Worm (Caenorhabditis elegans) whole organism, early embryonic: ENCODE data around the gene T21E8.4.

Source experiments
- B0310.2 ChIP-seq: sonication (generic microtip); optimal IDR thresholded peaks from 2 replicates; lab custom pipeline; 2016; ENCODE audit warnings: mild to moderate bottlenecking, missing genetic modification characterization, missing compliant biosample characterization
- F13C5.2 ChIP-seq: sonication (generic microtip); optimal IDR thresholded peaks from 2 replicates; lab custom pipeline; 2017; ENCODE audit warnings: mild to moderate bottlenecking, missing genetic modification characterization, inconsistent platforms, missing compliant biosample characterization
- aly-1 ChIP-seq: sonication (generic microtip); optimal IDR thresholded peaks from 2 replicates; lab custom pipeline; 2016; ENCODE audit warnings: missing genetic modification characterization, missing compliant biosample characterization
- ama-1 ChIP-seq: fragments of 150-350 bp; optimal IDR thresholded peaks from 2 replicates; lab custom pipeline; 2014
- ceh-13 ChIP-seq: fragments of 200-800 bp; sonication (Bioruptor generic); optimal IDR thresholded peaks from 2 replicates; lab custom pipeline; 2018; ENCODE audit warnings: mild to moderate bottlenecking, missing genetic modification characterization, missing compliant biosample characterization
- ceh-36 ChIP-seq: sonication (generic microtip); optimal IDR thresholded peaks from 2 replicates; lab custom pipeline; 2016; ENCODE audit warnings: missing genetic modification characterization, inconsistent platforms, missing compliant biosample characterization
- ets-7 ChIP-seq: sonication (generic microtip); optimal IDR thresholded peaks from 2 replicates; lab custom pipeline; 2016; ENCODE audit warnings: missing genotype, missing genetic modification characterization, missing compliant biosample characterization
- flt-1 ChIP-seq: fragments of 200-800 bp; sonication (Bioruptor generic); IDR thresholded peaks from 2 replicates; pipeline ENCODE4 v1.3.6; 2022; ENCODE audit warnings: missing genetic modification characterization, missing compliant biosample characterization
- hmbx-1 ChIP-seq: sonication (generic microtip); optimal IDR thresholded peaks from 2 replicates; lab custom pipeline; 2016; ENCODE audit warnings: mild to moderate bottlenecking, missing genetic modification characterization, missing compliant biosample characterization
- hmg-4 ChIP-seq: fragments of 200-800 bp; sonication (Bioruptor generic); optimal IDR thresholded peaks from 2 replicates; lab custom pipeline; 2018; ENCODE audit warnings: mild to moderate bottlenecking, missing genetic modification characterization, missing compliant biosample characterization
- hnd-1 ChIP-seq: sonication (generic microtip); optimal IDR thresholded peaks from 2 replicates; lab custom pipeline; 2016; ENCODE audit warnings: missing genetic modification characterization, missing compliant biosample characterization
- pes-1 ChIP-seq: fragments of 200-800 bp; sonication (Bioruptor generic); IDR thresholded peaks from 2 replicates; pipeline ENCODE4 v1.3.6; 2022; ENCODE audit warnings: missing genetic modification reagents, missing genetic modification characterization, missing compliant biosample characterization
- scrt-1 ChIP-seq: fragments of 200-800 bp; sonication (Bioruptor generic); IDR thresholded peaks from 2 replicates; pipeline ENCODE4 v1.3.6; 2022; ENCODE audit warnings: missing genetic modification characterization, missing compliant biosample characterization
- sea-1 ChIP-seq: fragments of 200-800 bp; sonication (Bioruptor generic); conservative IDR thresholded peaks from 2 replicates; pipeline ENCODE4 v1.3.6; 2022; ENCODE audit warnings: missing genetic modification characterization, missing compliant biosample characterization
- tbx-11 ChIP-seq: fragments of 200-800 bp; sonication (Bioruptor generic); IDR thresholded peaks from 2 replicates; pipeline ENCODE4 v1.3.6; 2022; ENCODE audit warnings: missing genetic modification characterization, missing compliant biosample characterization
- tbx-37 ChIP-seq: fragments of 200-800 bp; sonication (Bioruptor generic); conservative IDR thresholded peaks from 2 replicates; pipeline ENCODE4 v1.3.6; 2022; ENCODE audit warnings: missing genetic modification reagents, missing genetic modification characterization, missing compliant biosample characterization
- tra-4 ChIP-seq: sonication (generic microtip); optimal IDR thresholded peaks from 2 replicates; lab custom pipeline; 2017; ENCODE audit warnings: missing genetic modification characterization, missing compliant biosample characterization

The T21E8.4 gene

DNA sequence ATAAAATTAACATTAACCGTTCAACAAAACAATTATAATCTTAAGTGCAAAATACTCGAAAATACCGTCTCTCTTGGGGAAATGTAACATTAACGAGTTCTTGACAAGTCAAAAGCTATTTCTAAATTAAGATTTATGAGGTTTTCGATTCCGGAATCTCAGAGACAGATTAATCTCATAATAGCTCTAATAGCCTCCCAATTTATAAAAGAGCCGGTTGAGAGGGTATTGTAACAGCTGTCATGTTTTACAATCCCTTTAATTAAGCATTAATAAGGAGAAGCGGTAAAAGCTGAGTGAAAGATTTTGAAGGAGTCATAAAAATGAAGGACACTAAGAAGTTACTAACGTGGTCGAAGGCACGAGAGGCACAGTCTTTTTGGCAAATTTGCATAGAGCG is 28.9 kb upstream of the T21E8.4 start:
- no peak for TF ChIP-seq tbx-11 (GFP tag; lab: Robert Waterston, UW)
- no peak for TF ChIP-seq pes-1 (GFP tag; lab: Robert Waterston, UW)
- no peak for TF ChIP-seq scrt-1 (GFP tag; lab: Robert Waterston, UW)
- no peak for TF ChIP-seq hmbx-1 (tag; lab: Kevin White, UChicago)
- TF ChIP-seq flt-1 (GFP tag; lab: Robert Waterston, UW) = no peak
- no peak for TF ChIP-seq F13C5.2
- no peak for TF ChIP-seq ceh-36 (tag; lab: Kevin White, UChicago)
- TF ChIP-seq sea-1 (GFP tag; lab: Robert Waterston, UW) = no peak
- TF ChIP-seq hmg-4 = no peak
- no peak for TF ChIP-seq B0310.2 (tag; lab: Kevin White, UChicago)
- no peak for TF ChIP-seq tra-4 (tag; lab: Kevin White, UChicago)
- TF ChIP-seq ama-1 (lab: Kevin White, UChicago) = no peak
- no peak for TF ChIP-seq hnd-1 (tag; lab: Kevin White, UChicago)
- TF ChIP-seq ets-7 (tag; lab: Kevin White, UChicago) = no peak
- no peak for TF ChIP-seq aly-1 (tag; lab: Kevin White, UChicago)
- no peak for TF ChIP-seq ceh-13 (GFP tag; lab: Kevin White, UChicago)
- no peak for TF ChIP-seq tbx-37 (GFP tag; lab: Robert Waterston, UW)

DNA sequence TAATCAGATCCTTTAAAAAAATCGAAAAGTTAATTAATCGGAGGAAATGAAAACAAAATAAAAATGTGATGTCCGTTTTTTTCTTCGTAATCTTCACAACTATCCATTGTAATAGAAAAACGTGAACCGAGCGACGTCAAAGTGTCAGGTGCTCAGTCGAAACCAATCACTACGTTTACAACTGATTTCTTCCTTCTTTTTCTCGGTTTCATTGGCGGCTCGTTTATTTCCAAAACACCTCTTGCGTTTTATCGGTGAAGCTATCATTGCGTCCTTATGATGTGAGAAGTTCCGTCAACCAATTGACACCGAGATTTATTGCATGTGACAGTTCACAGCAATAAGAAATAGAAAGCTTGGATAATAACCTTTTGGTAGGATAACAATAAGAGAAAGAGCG is 27.3 kb upstream of the T21E8.4 start:
- TF ChIP-seq B0310.2 (tag; lab: Kevin White, UChicago) (no peak), ceh-36 (tag; lab: Kevin White, UChicago) (no peak), F13C5.2 (no peak), sea-1 (GFP tag; lab: Robert Waterston, UW) (no peak), scrt-1 (GFP tag; lab: Robert Waterston, UW) (no peak), ets-7 (tag; lab: Kevin White, UChicago) (no peak), hmbx-1 (tag; lab: Kevin White, UChicago) (no peak), tra-4 (tag; lab: Kevin White, UChicago) (no peak), ama-1 (lab: Kevin White, UChicago) (no peak), flt-1 (GFP tag; lab: Robert Waterston, UW) (no peak), hmg-4 (no peak), ceh-13 (GFP tag; lab: Kevin White, UChicago) (no peak), pes-1 (GFP tag; lab: Robert Waterston, UW) (no peak), tbx-11 (GFP tag; lab: Robert Waterston, UW) (no peak), hnd-1 (tag; lab: Kevin White, UChicago) (no peak), aly-1 (tag; lab: Kevin White, UChicago) (no peak), tbx-37 (GFP tag; lab: Robert Waterston, UW) (no peak)

DNA sequence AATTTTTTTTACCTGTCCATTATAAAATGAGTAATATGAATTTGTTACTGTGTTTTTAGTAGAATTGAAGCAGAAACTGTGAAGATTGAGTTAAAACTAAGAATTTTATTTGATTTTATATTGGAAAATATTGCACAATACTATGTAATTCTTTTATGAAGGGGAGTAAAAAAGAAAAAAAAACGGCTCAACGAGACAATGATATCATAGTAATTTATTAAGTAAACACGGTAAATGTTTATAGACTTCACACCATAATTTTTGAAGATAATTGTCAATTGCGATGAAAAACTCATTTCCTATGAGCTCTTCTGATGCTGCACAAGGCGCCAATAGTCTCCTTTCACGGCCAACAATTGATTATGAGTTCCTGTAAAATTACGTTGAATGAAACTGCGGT is 21.4 kb upstream of the T21E8.4 start, which contains the start of gene pgp-5:
pgp-5 (minus strand) TSS at position 87 of the 400 bp plus-strand sequence.
- TF ChIP-seq scrt-1 (GFP tag; lab: Robert Waterston, UW) (no peak), ceh-36 (tag; lab: Kevin White, UChicago) (no peak), hnd-1 (tag; lab: Kevin White, UChicago) (no peak), ama-1 (lab: Kevin White, UChicago) (no peak), hmg-4 (no peak), hmbx-1 (tag; lab: Kevin White, UChicago) (no peak), F13C5.2 (no peak), tbx-37 (GFP tag; lab: Robert Waterston, UW) (no peak), tbx-11 (GFP tag; lab: Robert Waterston, UW) (no peak), tra-4 (tag; lab: Kevin White, UChicago) (no peak), sea-1 (GFP tag; lab: Robert Waterston, UW) (no peak), ets-7 (tag; lab: Kevin White, UChicago) (no peak), pes-1 (GFP tag; lab: Robert Waterston, UW) (no peak), ceh-13 (GFP tag; lab: Kevin White, UChicago) (no peak), flt-1 (GFP tag; lab: Robert Waterston, UW) (no peak), B0310.2 (tag; lab: Kevin White, UChicago) (no peak), aly-1 (tag; lab: Kevin White, UChicago) (no peak)

DNA sequence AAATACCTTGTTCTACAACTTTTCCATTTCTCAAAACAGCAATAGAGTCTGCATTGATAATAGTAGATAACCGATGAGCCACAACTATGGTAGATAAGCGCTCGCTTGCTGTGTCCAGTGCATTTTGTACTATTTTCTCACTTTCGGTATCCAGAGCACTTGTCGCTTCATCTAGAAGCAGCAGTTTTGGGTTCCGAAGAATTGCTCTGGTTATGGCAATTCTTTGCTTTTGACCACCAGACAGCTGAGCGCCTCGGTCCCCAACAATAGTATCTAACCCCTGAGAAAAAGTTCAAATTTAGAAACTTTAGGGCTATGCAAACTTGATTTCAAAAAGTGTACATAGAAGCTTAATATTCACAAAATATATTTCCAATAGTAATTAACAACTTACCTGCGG is 21.0 kb upstream of the T21E8.4 start:
- no peak for TF ChIP-seq ets-7 (tag; lab: Kevin White, UChicago)
- TF ChIP-seq hmg-4 = no peak
- no peak for TF ChIP-seq pes-1 (GFP tag; lab: Robert Waterston, UW)
- TF ChIP-seq F13C5.2 = no peak
- TF ChIP-seq flt-1 (GFP tag; lab: Robert Waterston, UW) = no peak
- TF ChIP-seq B0310.2 (tag; lab: Kevin White, UChicago) = no peak
- TF ChIP-seq tra-4 (tag; lab: Kevin White, UChicago) = no peak
- TF ChIP-seq hmbx-1 (tag; lab: Kevin White, UChicago) = no peak
- TF ChIP-seq ceh-13 (GFP tag; lab: Kevin White, UChicago) = no peak
- no peak for TF ChIP-seq tbx-11 (GFP tag; lab: Robert Waterston, UW)
- TF ChIP-seq sea-1 (GFP tag; lab: Robert Waterston, UW) = no peak
- no peak for TF ChIP-seq ceh-36 (tag; lab: Kevin White, UChicago)
- TF ChIP-seq hnd-1 (tag; lab: Kevin White, UChicago) = no peak
- no peak for TF ChIP-seq tbx-37 (GFP tag; lab: Robert Waterston, UW)
- no peak for TF ChIP-seq scrt-1 (GFP tag; lab: Robert Waterston, UW)
- TF ChIP-seq aly-1 (tag; lab: Kevin White, UChicago) = no peak

DNA sequence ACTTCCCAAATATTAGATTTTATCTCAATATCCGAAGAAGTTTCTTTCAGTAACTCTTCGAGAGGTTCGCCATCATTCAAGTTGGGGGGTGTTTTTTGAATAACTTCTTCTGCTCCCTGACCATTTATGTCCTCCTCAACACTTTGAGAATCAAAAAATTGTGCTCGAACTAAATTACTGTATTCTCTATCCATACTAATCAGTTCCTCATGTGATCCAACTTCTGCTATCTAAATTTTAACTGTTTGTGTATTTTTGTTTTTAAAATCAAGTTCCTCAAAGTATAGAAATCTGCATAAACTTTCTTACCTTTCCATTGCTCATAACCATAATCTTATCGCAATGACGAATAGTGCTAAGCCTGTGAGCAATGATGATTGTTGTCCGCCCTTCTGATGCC is 18.9 kb upstream of the T21E8.4 start:
- no peak for TF ChIP-seq scrt-1 (GFP tag; lab: Robert Waterston, UW)
- no peak for TF ChIP-seq ama-1 (lab: Kevin White, UChicago)
- TF ChIP-seq B0310.2 (tag; lab: Kevin White, UChicago) = no peak
- no peak for TF ChIP-seq tbx-11 (GFP tag; lab: Robert Waterston, UW)
- no peak for TF ChIP-seq hnd-1 (tag; lab: Kevin White, UChicago)
- no peak for TF ChIP-seq pes-1 (GFP tag; lab: Robert Waterston, UW)
- TF ChIP-seq ets-7 (tag; lab: Kevin White, UChicago) = no peak
- no peak for TF ChIP-seq ceh-36 (tag; lab: Kevin White, UChicago)
- no peak for TF ChIP-seq tbx-37 (GFP tag; lab: Robert Waterston, UW)

DNA sequence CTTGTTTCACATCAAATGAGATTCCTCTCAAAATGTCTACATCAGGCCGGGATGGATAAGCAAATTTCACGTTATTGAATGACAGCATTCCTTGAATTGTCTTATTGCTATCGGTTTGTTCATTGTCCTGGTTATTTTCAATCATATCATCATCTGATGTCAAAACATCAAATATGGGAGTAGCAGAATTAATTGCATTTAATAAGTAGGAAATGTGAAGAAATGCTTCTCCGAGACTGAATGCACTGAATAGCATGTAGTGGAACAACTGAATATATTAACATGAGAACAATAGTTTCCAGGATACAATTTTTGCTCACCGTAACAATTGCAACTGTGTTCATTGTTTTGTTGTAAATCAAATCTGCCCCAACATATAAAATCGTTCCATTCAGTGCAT is 18.0 kb upstream of the T21E8.4 start:
- TF ChIP-seq aly-1 (tag; lab: Kevin White, UChicago) (no peak), ama-1 (lab: Kevin White, UChicago) (no peak), tbx-11 (GFP tag; lab: Robert Waterston, UW) (no peak), hmg-4 (no peak), ceh-13 (GFP tag; lab: Kevin White, UChicago) (no peak), ets-7 (tag; lab: Kevin White, UChicago) (no peak), B0310.2 (tag; lab: Kevin White, UChicago) (no peak)
